Worm (Caenorhabditis elegans) whole organism, late embryonic: ENCODE data around the gene lido-13.
A peak's percentile ranks its signal among the peaks of the same experiment; 100 is the strongest.

Experiments
- C08G9.2 ChIP-seq: sonication (generic microtip); optimal IDR thresholded peaks from 2 replicates; lab custom pipeline; 2016; ENCODE audit warnings: mild to moderate bottlenecking, missing genetic modification characterization, moderate library complexity, missing compliant biosample characterization
- C38D4.7 ChIP-seq: fragments of 200-800 bp; sonication (Bioruptor generic); optimal IDR thresholded peaks from 2 replicates; lab custom pipeline; 2018; ENCODE audit warnings: mild to moderate bottlenecking, missing genetic modification characterization, moderate library complexity, missing compliant biosample characterization
- F13H6.1 ChIP-seq: sonication (generic microtip); optimal IDR thresholded peaks from 2 replicates; lab custom pipeline; 2016; ENCODE audit warnings: missing genetic modification characterization, missing compliant biosample characterization
- Y22D7AL.16 ChIP-seq: sonication (generic microtip); optimal IDR thresholded peaks from 2 replicates; lab custom pipeline; 2016; ENCODE audit warnings: missing genetic modification characterization, missing compliant biosample characterization
- ahr-1 ChIP-seq: sonication (generic microtip); optimal IDR thresholded peaks from 2 replicates; lab custom pipeline; 2016; ENCODE audit warnings: missing genetic modification characterization, missing compliant biosample characterization
- ama-1 ChIP-seq: fragments of 150-350 bp; optimal IDR thresholded peaks from 2 replicates; lab custom pipeline; 2014
- ceh-22 ChIP-seq: sonication (generic microtip); optimal IDR thresholded peaks from 2 replicates; lab custom pipeline; 2017; ENCODE audit warnings: missing biosample characterization, missing genetic modification characterization
- ceh-31 ChIP-seq: sonication (generic microtip); optimal IDR thresholded peaks from 2 replicates; lab custom pipeline; 2016; ENCODE audit warnings: missing genetic modification characterization, missing compliant biosample characterization
- ceh-34 ChIP-seq: sonication (generic microtip); optimal IDR thresholded peaks from 2 replicates; lab custom pipeline; 2016; ENCODE audit warnings: mild to moderate bottlenecking, missing genetic modification characterization, missing compliant biosample characterization
- ceh-45 ChIP-seq: fragments of 200-800 bp; sonication (Bioruptor generic); IDR thresholded peaks from 2 replicates; pipeline ENCODE4 v1.3.6; 2022; ENCODE audit warnings: missing genetic modification reagents, missing genetic modification characterization, missing compliant biosample characterization
- ceh-48 ChIP-seq: sonication (generic microtip); optimal IDR thresholded peaks from 2 replicates; lab custom pipeline; 2016; ENCODE audit warnings: missing genetic modification characterization, inconsistent platforms, missing compliant biosample characterization
- ceh-6 ChIP-seq: fragments of 200-800 bp; sonication (Bioruptor generic); optimal IDR thresholded peaks from 2 replicates; lab custom pipeline; 2018; ENCODE audit warnings: mild to moderate bottlenecking, missing genetic modification characterization, missing compliant biosample characterization
- che-1 ChIP-seq: sonication (generic microtip); optimal IDR thresholded peaks from 2 replicates; lab custom pipeline; 2016; ENCODE audit warnings: mild to moderate bottlenecking, missing genetic modification characterization, missing compliant biosample characterization
- dmd-4 ChIP-seq: sonication (generic microtip); optimal IDR thresholded peaks from 2 replicates; lab custom pipeline; 2016; ENCODE audit warnings: borderline replicate concordance, missing genetic modification characterization, missing compliant biosample characterization
- dve-1 ChIP-seq: sonication (generic microtip); optimal IDR thresholded peaks from 2 replicates; lab custom pipeline; 2017; ENCODE audit warnings: antibody characterized with exemption, mild to moderate bottlenecking, missing genetic modification characterization, missing compliant biosample characterization
- elt-4 ChIP-seq: sonication (generic microtip); optimal IDR thresholded peaks from 2 replicates; lab custom pipeline; 2016; ENCODE audit warnings: missing genetic modification characterization, missing compliant biosample characterization
- fax-1 ChIP-seq: sonication (generic microtip); optimal IDR thresholded peaks from 2 replicates; lab custom pipeline; 2016; ENCODE audit warnings: missing genotype, missing genetic modification characterization, missing compliant biosample characterization
- gmeb-2 ChIP-seq: sonication (generic microtip); optimal IDR thresholded peaks from 2 replicates; lab custom pipeline; 2016; ENCODE audit warnings: missing genetic modification characterization, inconsistent platforms, missing compliant biosample characterization
- hlh-13 ChIP-seq: fragments of 200-800 bp; sonication (Bioruptor generic); optimal IDR thresholded peaks from 2 replicates; lab custom pipeline; 2018; ENCODE audit warnings: mild to moderate bottlenecking, missing genetic modification characterization, missing compliant biosample characterization
- hlh-8 ChIP-seq: sonication (generic microtip); optimal IDR thresholded peaks from 2 replicates; lab custom pipeline; 2016; ENCODE audit warnings: missing genotype, missing genetic modification characterization, missing compliant biosample characterization
- lim-6 ChIP-seq: sonication (generic microtip); optimal IDR thresholded peaks from 2 replicates; lab custom pipeline; 2016; ENCODE audit warnings: missing genetic modification characterization, missing compliant biosample characterization
- lin-11 ChIP-seq: fragments of 200-800 bp; sonication (Bioruptor generic); optimal IDR thresholded peaks from 2 replicates; lab custom pipeline; 2018; ENCODE audit warnings: mild to moderate bottlenecking, missing genetic modification characterization, missing compliant biosample characterization
- nfya-1 ChIP-seq: sonication (generic microtip); optimal IDR thresholded peaks from 2 replicates; lab custom pipeline; 2017; ENCODE audit warnings: missing genetic modification characterization, mild to moderate bottlenecking, missing compliant biosample characterization, antibody characterized with exemption, moderate library complexity
- nhr-232 ChIP-seq: sonication (generic microtip); optimal IDR thresholded peaks from 2 replicates; lab custom pipeline; 2016; ENCODE audit warnings: missing genetic modification characterization, missing compliant biosample characterization
- pag-3 ChIP-seq: sonication (generic microtip); optimal IDR thresholded peaks from 2 replicates; lab custom pipeline; 2016; ENCODE audit warnings: missing compliant biosample characterization, missing genetic modification characterization, borderline replicate concordance
- pat-9 ChIP-seq: fragments of 200-800 bp; sonication (Bioruptor generic); optimal IDR thresholded peaks from 2 replicates; lab custom pipeline; 2018; ENCODE audit warnings: mild to moderate bottlenecking, missing genetic modification characterization, moderate library complexity, missing compliant biosample characterization
- ref-2 ChIP-seq: sonication (generic microtip); optimal IDR thresholded peaks from 2 replicates; lab custom pipeline; 2016; ENCODE audit warnings: missing genetic modification characterization, missing compliant biosample characterization
- sox-2 ChIP-seq: fragments of 200-800 bp; sonication (Bioruptor generic); IDR thresholded peaks from 2 replicates; pipeline ENCODE4 v1.3.6; 2022; ENCODE audit warnings: missing genetic modification reagents, missing genetic modification characterization, missing compliant biosample characterization
- syd-9 ChIP-seq: sonication (generic microtip); optimal IDR thresholded peaks from 2 replicates; lab custom pipeline; 2016; ENCODE audit warnings: mild to moderate bottlenecking, missing genetic modification characterization, moderate library complexity, missing compliant biosample characterization
- tbx-7 ChIP-seq: sonication (generic microtip); optimal IDR thresholded peaks from 2 replicates; lab custom pipeline; 2016; ENCODE audit warnings: missing genotype, missing genetic modification characterization, missing compliant biosample characterization
- unc-3 ChIP-seq, 2 experiments: fragments of 200-800 bp in 1 of 2; sonication (Bioruptor generic) in 1 of 2; sonication (generic microtip) in 1 of 2; conservative IDR thresholded peaks in 1 of 2; optimal IDR thresholded peaks in 1 of 2; 2 replicates each; pipeline versions ENCODE4 v1.3.6 to Lab custom; 2016 to 2022; ENCODE audit warnings: missing compliant biosample characterization in 2 of 2, missing genetic modification characterization in 2 of 2, missing genetic modification reagents in 1 of 2
- unc-55 ChIP-seq: sonication (generic microtip); optimal IDR thresholded peaks from 2 replicates; lab custom pipeline; 2017; ENCODE audit warnings: missing biosample characterization, missing genetic modification reagents, missing genetic modification characterization
- unc-86 ChIP-seq: sonication (generic microtip); optimal IDR thresholded peaks from 2 replicates; lab custom pipeline; 2016; ENCODE audit warnings: missing genetic modification characterization, missing compliant biosample characterization
- zip-5 ChIP-seq: sonication (generic microtip); optimal IDR thresholded peaks from 2 replicates; lab custom pipeline; 2016; ENCODE audit warnings: missing genetic modification characterization, missing compliant biosample characterization

lido-13 gene

DNA sequence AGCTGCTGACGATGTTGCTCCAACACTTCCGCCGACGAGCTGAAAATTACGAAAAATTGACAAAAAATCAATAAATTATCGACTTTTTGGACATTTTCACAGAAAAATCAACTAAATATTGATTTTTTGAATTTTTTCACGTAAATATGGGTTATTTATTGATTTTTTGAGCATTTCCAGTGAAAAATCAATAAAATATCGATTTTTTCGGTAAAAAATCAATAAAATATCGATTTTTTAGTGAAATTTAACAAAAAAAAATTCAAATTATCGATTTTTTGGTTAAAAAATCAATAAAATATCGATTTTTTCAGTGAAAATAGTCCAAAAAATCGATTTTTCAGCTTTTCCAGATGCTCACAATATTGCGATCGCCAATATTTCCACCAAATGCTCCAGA, 16.1 kb upstream of the lido-13 start:
- TF ChIP-seq dve-1 (tag; lab: Kevin White, UChicago): no peak
- TF ChIP-seq pat-9 (tag; lab: Kevin White, UChicago): no peak
- no peak for TF ChIP-seq unc-55
- peak; percentile 39 for TF ChIP-seq ceh-48 (tag; lab: Kevin White, UChicago)
- no peak for TF ChIP-seq pag-3 (tag; lab: Kevin White, UChicago)
- TF ChIP-seq che-1 (tag; lab: Kevin White, UChicago): no peak
- no peak for TF ChIP-seq hlh-8 (tag; lab: Kevin White, UChicago)
- TF ChIP-seq sox-2 (GFP tag; lab: Robert Waterston, UW): no peak

DNA sequence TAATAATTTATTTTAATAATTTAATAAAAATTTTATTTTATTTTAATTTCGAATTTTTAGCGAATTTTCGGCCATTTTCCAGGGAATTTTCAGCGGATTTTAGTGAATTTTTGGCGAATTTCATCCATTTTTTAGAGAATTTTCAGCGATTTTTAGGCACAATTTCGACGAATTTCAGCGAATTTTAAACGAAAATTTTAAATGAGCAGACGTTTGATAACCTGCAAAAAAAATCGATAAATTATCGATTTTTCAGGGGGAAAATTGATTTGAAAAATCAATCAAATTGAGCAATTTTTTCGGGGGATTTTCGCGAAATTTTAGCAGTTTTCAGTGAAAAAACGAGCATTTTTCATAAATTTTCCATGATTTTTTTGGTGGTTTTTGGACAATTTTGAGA, 14.5 kb upstream of the lido-13 start:
- TF ChIP-seq ceh-48 (tag; lab: Kevin White, UChicago) (peak; percentile 16), unc-86 (tag; lab: Kevin White, UChicago) (no peak)

DNA sequence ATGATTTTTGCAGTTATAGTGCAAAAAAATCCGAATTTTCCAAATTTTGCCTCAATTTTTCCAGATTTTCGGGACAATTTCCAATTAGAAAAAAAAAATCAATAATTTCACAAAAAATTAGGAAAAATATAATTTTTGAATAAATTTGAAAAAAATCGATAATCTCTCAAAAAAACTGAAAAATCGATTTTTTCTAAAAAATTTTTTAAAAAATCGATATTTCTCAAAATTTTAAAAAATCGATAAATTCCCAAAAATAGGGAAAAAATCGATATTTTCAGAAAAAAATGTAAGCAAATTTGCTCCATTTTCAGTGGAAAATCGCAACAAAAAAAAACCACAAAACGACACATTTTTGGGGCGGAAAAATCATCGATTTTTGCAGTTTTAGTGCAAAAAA, 13.8 kb upstream of the lido-13 start:
- TF ChIP-seq ceh-6: no peak
- TF ChIP-seq gmeb-2 (tag; lab: Kevin White, UChicago): no peak
- TF ChIP-seq ref-2 (tag; lab: Kevin White, UChicago): no peak
- no peak for TF ChIP-seq syd-9 (tag; lab: Kevin White, UChicago)
- TF ChIP-seq elt-4: no peak
- TF ChIP-seq pat-9 (tag; lab: Kevin White, UChicago): no peak
- no peak for TF ChIP-seq zip-5
- TF ChIP-seq ceh-31 (tag; lab: Kevin White, UChicago): no peak
- no peak for TF ChIP-seq sox-2 (GFP tag; lab: Robert Waterston, UW)
- no peak for TF ChIP-seq dve-1 (tag; lab: Kevin White, UChicago)
- no peak for TF ChIP-seq C08G9.2
- TF ChIP-seq unc-3 (GFP tag; conservative IDR thresholded peaks at IDR 0.05; lab: Robert Waterston, UW): no peak
- no peak for TF ChIP-seq unc-3 (tag; optimal IDR thresholded peaks at IDR 0.05; lab: Kevin White, UChicago)
- no peak for TF ChIP-seq ceh-34
- TF ChIP-seq ceh-48 (tag; lab: Kevin White, UChicago): no peak

DNA sequence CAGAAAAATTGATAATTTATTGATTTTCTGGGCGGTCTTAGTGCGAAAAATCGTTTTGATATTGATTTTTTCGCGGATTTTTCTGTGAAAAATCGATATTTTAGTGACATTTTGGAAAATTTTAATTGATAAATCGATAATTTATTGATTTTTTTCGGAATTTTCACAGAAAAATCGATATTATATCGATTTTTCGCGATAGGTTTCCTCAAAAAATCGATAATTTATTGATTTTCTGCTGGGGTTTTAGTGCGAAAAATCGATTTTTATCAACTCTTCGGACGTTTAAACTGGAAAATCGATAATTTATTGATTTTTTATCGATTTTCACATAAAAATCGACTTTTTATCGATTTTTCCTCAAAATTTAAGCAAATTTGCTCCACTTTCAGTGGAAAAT, 13.3 kb upstream of the lido-13 start:
- TF ChIP-seq ceh-31 (tag; lab: Kevin White, UChicago) (no peak), ceh-45 (GFP tag; lab: Robert Waterston, UW) (no peak), ceh-48 (tag; lab: Kevin White, UChicago) (peak; percentile 33), C38D4.7 (GFP tag; lab: Kevin White, UChicago) (no peak), nfya-1 (tag; lab: Kevin White, UChicago) (no peak), ceh-22 (tag; lab: Kevin White, UChicago) (no peak)

DNA sequence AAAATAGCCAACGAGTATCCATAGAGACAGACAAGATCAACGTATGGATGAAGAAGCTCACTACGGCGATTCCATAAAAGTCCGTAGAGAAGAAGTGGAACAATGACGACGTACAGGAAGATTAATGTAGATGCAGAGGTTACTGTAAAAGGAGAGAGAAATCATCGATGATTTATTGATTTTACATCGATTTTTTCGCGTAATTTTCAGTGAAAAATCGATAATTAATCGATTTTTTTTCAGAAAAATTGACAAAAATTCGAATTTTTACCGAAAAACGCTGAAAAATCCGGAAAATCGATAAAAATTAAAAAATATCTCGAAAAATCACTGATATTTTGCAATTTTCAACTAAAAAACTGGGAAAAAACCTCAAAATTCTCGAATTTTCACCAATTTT, 12.3 kb upstream of the lido-13 start:
- TF ChIP-seq ceh-48 (tag; lab: Kevin White, UChicago) (peak; percentile 15), ceh-6 (no peak), syd-9 (tag; lab: Kevin White, UChicago) (no peak)

DNA sequence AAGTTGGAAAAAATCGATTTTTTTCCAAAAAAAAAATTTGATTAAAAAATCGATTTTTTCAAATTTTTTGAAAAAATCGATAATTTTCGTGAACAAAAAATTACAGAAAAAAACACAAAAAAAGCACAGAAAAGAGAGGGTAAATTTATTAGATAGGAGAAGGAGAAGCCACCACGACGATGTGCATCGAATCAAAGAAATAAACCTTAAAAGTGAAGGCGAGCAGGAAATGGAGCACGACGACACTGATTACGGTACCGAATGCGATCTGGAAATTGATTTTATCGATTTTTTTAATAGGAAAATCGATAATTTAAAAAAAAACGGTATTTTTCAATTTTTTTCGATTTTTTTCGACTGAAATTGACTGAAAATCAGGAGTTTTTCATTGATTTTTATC, 11.0 kb upstream of the lido-13 start:
- no peak for TF ChIP-seq lin-11
- TF ChIP-seq C08G9.2: no peak
- no peak for TF ChIP-seq syd-9 (tag; lab: Kevin White, UChicago)
- no peak for TF ChIP-seq F13H6.1 (tag; lab: Kevin White, UChicago)
- no peak for TF ChIP-seq ahr-1 (tag; lab: Kevin White, UChicago)
- no peak for TF ChIP-seq dmd-4
- TF ChIP-seq nhr-232: no peak
- no peak for TF ChIP-seq lim-6
- TF ChIP-seq ceh-45 (GFP tag; lab: Robert Waterston, UW): no peak
- TF ChIP-seq hlh-13 (GFP tag; lab: Kevin White, UChicago): no peak
- no peak for TF ChIP-seq Y22D7AL.16 (tag; lab: Kevin White, UChicago)
- TF ChIP-seq sox-2 (GFP tag; lab: Robert Waterston, UW): no peak
- no peak for TF ChIP-seq ceh-31 (tag; lab: Kevin White, UChicago)
- no peak for TF ChIP-seq ama-1 (lab: Kevin White, UChicago)
- TF ChIP-seq ceh-6: no peak
- no peak for TF ChIP-seq fax-1 (tag; lab: Kevin White, UChicago)
- TF ChIP-seq tbx-7 (tag; lab: Kevin White, UChicago): no peak
